Worm (Caenorhabditis elegans): ENCODE data around the gene dap-3.

Gene dap-3

DNA sequence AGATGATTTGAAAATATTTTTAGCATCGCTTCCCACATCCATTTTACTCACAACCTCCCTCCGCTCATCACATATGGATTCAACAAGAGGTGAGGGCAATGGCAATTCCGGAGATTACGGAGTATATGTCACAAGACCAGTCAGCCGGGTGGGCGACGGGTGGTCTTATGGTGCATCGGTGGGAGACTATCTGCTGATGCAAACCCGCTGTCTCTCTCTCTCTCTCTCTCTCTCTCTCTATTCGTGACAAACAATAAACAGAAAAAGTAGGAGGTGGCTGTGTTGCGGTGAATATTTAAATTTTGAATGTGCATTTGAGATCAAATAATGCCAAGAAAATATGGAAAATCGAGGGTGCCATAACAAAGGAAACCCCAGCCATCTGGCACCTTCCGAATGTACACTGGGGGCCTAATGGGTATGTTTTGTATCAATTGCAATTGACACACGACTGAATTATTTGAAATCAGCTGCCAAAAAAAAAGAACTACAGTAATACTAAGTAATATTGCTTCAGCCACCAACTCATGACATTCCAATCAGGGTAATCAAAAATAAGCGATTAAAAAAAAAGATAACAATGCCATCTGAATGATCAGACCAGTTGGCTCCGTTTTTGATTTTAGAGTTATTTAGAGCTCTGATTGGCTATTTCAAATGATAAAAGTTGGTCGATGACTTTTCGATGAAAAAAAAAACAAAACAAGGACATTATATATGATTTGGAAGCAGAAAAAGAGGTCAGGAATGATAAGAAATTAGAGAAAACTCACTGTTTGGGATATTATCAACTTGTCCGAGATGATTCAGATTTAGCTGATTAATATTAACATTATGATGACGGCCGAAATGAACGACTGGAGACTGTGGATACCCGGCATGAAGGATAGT is 32.9 kb upstream of the dap-3 start:
- peak; percentile 40 for TF ChIP-seq hmg-4 (GFP tag; optimal IDR thresholded peaks at IDR 0.05)
- peak; percentile 0 for TF ChIP-seq ama-1 (optimal IDR thresholded peaks at IDR 0.05)
- no peak for TF ChIP-seq F13C5.2 (tag; optimal IDR thresholded peaks at IDR 0.05)
- TF ChIP-seq B0310.2 (tag; optimal IDR thresholded peaks at IDR 0.05), result no peak
- no peak for TF ChIP-seq flt-1 (GFP tag; IDR thresholded peaks at IDR 0.05)

DNA sequence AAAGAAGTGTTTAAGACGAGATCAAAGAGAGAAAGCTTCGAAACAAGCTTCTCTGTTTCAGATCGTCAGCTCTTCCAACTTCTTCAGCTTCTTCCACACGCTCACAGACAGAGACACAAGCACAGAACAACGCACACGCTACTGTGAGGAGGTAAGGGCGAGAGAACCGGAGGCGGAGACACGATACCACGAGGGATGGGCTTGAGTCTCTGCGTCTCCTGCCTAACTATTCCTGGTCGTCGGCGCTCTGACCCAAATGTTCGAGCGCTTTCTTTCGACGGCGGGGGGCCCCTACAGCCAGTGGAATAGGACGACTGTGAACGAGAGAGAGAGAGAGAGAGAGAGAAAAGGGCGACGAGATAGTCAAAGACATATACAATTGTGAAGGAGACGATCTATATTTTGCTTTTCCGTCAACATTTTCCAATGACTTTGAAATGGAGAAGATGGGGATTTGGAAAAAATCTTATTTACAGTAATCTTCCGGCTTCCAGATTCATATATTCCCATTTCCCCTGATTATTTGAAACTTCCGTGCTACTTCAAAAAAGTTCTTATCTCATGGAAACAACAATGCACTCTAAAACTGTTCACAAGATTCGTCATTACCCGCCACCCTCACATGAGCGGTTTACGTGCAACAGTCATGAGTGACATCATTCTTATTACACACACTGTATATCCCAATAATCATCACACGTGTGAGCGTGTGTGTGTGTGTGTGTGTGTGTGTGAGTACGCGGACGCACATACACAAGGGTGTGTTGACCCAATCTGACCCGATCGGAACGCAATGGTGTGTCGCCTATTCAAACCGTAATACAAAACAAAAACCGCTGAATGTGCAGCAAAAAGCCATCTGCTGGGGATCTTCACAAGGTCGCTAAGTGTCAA is 31.9 kb upstream of the dap-3 start:
- TF ChIP-seq ceh-13 (GFP tag; optimal IDR thresholded peaks at IDR 0.05) (no peak), flt-1 (GFP tag; IDR thresholded peaks at IDR 0.05) (peak; percentile 54), F13C5.2 (tag; optimal IDR thresholded peaks at IDR 0.05) (peak; percentile 56), tbx-37 (GFP tag; conservative IDR thresholded peaks at IDR 0.05) (no peak), pes-1 (GFP tag; IDR thresholded peaks at IDR 0.05) (no peak), scrt-1 (GFP tag; IDR thresholded peaks at IDR 0.05) (peak; percentile 59; the same call in 1 of the 2 replicates), sea-1 (GFP tag; conservative IDR thresholded peaks at IDR 0.05) (no peak), tra-4 (tag; optimal IDR thresholded peaks at IDR 0.05) (no peak), ama-1 (optimal IDR thresholded peaks at IDR 0.05) (peak; percentile 28), aly-1 (tag; optimal IDR thresholded peaks at IDR 0.05) (no peak), hmg-4 (GFP tag; optimal IDR thresholded peaks at IDR 0.05) (peak; percentile 61), hnd-1 (tag; optimal IDR thresholded peaks at IDR 0.05) (no peak)

DNA sequence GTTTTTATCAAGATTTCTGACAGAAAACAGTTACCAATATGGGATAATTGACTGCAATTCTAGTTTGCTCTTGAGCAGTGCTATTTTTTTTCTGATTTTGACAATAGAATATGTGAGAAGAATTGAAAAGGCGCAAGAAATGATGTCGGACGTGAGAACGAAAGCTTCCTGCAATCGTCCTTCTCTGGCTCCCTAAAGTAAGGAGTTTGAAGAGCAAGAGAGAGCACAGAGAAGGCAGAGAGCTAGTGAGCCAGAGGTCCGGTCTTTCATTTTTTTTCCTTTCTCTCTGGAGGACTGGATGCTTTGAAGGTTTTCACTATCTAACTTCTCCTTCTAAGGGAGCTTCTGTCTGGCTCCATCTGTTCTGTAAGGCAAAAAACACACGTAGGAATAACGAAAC is 30.8 kb upstream of the dap-3 start:
- TF ChIP-seq aly-1 (tag; optimal IDR thresholded peaks at IDR 0.05), result no peak
- no peak for TF ChIP-seq tbx-11 (GFP tag; IDR thresholded peaks at IDR 0.05)
- no peak for TF ChIP-seq hmg-4 (GFP tag; optimal IDR thresholded peaks at IDR 0.05)
- no peak for TF ChIP-seq ets-7 (tag; optimal IDR thresholded peaks at IDR 0.05)
- TF ChIP-seq ceh-36 (tag; optimal IDR thresholded peaks at IDR 0.05), result no peak
- TF ChIP-seq flt-1 (GFP tag; IDR thresholded peaks at IDR 0.05), result no peak
- TF ChIP-seq B0310.2 (tag; optimal IDR thresholded peaks at IDR 0.05), result no peak
- no peak for TF ChIP-seq sea-1 (GFP tag; conservative IDR thresholded peaks at IDR 0.05)
- no peak for TF ChIP-seq ceh-13 (GFP tag; optimal IDR thresholded peaks at IDR 0.05)
- no peak for TF ChIP-seq pes-1 (GFP tag; IDR thresholded peaks at IDR 0.05)
- TF ChIP-seq hnd-1 (tag; optimal IDR thresholded peaks at IDR 0.05), result no peak
- TF ChIP-seq scrt-1 (GFP tag; IDR thresholded peaks at IDR 0.05), result no peak
- TF ChIP-seq tra-4 (tag; optimal IDR thresholded peaks at IDR 0.05), result no peak
- no peak for TF ChIP-seq tbx-37 (GFP tag; conservative IDR thresholded peaks at IDR 0.05)
- no peak for TF ChIP-seq hmbx-1 (tag; optimal IDR thresholded peaks at IDR 0.05)
- TF ChIP-seq ama-1 (optimal IDR thresholded peaks at IDR 0.05), result no peak
- no peak for TF ChIP-seq F13C5.2 (tag; optimal IDR thresholded peaks at IDR 0.05)

DNA sequence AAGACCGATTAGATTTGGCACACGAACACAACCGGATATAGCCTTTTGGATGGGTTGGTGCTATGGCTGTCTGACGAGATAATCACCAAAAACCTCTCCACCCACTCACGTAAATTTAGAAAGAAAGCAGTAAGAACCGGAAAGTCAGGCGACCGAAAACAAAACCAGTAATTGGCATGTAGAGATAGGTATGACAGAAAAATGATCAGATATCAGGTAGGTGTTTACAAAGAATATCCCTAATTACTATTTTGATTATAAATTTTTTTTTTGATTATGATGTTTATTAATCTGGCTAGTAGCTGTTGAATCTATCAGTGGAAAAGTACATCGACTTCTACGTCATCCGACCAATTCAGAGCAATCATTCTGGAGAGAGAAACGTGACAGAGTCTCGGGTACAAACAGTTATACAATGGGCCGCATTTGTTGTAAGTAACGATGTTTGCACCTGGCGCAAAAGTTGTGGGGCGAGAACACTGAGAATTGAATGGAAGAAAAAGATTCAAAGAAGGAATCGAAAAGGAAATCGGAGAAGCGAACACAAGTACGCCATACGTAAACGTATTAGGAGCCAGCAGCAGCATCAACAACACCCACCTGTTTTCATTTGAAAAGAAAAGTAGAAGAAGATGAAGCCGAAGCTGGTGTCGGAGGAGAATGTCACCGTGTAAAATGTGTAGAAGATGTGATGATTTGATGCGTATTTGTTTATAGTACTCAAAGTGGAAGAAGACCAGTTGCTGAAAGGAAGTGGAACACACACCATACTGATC is 29.9 kb upstream of the dap-3 start:
- TF ChIP-seq sea-1 (GFP tag; conservative IDR thresholded peaks at IDR 0.05) (no peak), ama-1 (optimal IDR thresholded peaks at IDR 0.05) (no peak), aly-1 (tag; optimal IDR thresholded peaks at IDR 0.05) (no peak), hmbx-1 (tag; optimal IDR thresholded peaks at IDR 0.05) (no peak), tbx-37 (GFP tag; conservative IDR thresholded peaks at IDR 0.05) (no peak), hnd-1 (tag; optimal IDR thresholded peaks at IDR 0.05) (no peak), pes-1 (GFP tag; IDR thresholded peaks at IDR 0.05) (no peak), hmg-4 (GFP tag; optimal IDR thresholded peaks at IDR 0.05) (no peak), ceh-13 (GFP tag; optimal IDR thresholded peaks at IDR 0.05) (no peak), tra-4 (tag; optimal IDR thresholded peaks at IDR 0.05) (no peak), B0310.2 (tag; optimal IDR thresholded peaks at IDR 0.05) (no peak), ceh-36 (tag; optimal IDR thresholded peaks at IDR 0.05) (no peak), ets-7 (tag; optimal IDR thresholded peaks at IDR 0.05) (no peak), F13C5.2 (tag; optimal IDR thresholded peaks at IDR 0.05) (no peak), tbx-11 (GFP tag; IDR thresholded peaks at IDR 0.05) (no peak), scrt-1 (GFP tag; IDR thresholded peaks at IDR 0.05) (no peak), flt-1 (GFP tag; IDR thresholded peaks at IDR 0.05) (no peak)

DNA sequence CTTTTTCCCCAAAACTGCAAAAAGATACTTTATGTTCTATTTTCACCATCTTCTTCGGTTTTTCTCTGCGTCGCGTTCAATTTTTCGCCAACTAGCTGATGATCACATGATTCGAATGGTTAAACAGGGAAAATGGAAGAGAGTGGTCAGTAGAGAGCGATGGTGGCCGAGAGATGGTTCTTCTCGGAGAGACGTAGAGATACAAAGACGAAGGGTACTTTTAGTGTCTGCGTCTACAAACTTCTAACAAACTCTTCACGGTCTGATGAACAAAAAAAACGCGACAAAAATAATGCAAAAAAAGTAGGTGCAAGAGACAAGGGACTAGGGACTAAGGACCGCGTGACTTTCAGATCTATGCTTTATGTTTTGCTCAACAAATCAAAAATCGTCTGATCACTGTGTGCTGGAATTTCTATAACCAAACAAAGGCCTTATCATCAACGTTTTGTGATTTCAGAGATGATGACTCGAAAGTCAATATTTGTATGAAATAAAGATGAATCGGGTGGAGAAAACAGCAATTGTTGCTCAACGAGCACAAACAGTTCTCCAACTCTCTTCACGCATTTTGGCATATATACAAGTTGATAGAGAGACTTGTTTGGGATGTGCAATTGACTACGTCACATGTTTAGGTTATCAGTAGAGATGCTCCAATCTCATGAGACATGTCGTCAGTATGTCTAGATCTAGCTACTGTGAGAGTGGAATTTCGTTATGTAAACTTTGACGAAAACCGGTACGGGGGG is 28.8 kb upstream of the dap-3 start:
- TF ChIP-seq ets-7 (tag; optimal IDR thresholded peaks at IDR 0.05), result no peak
- no peak for TF ChIP-seq ama-1 (optimal IDR thresholded peaks at IDR 0.05)
- no peak for TF ChIP-seq hmg-4 (GFP tag; optimal IDR thresholded peaks at IDR 0.05)
- no peak for TF ChIP-seq scrt-1 (GFP tag; IDR thresholded peaks at IDR 0.05)
- TF ChIP-seq tra-4 (tag; optimal IDR thresholded peaks at IDR 0.05), result no peak
- TF ChIP-seq hnd-1 (tag; optimal IDR thresholded peaks at IDR 0.05), result no peak
- no peak for TF ChIP-seq aly-1 (tag; optimal IDR thresholded peaks at IDR 0.05)
- TF ChIP-seq tbx-37 (GFP tag; conservative IDR thresholded peaks at IDR 0.05), result no peak
- TF ChIP-seq tbx-11 (GFP tag; IDR thresholded peaks at IDR 0.05), result no peak
- no peak for TF ChIP-seq B0310.2 (tag; optimal IDR thresholded peaks at IDR 0.05)
- TF ChIP-seq flt-1 (GFP tag; IDR thresholded peaks at IDR 0.05), result no peak
- no peak for TF ChIP-seq ceh-36 (tag; optimal IDR thresholded peaks at IDR 0.05)
- TF ChIP-seq ceh-13 (GFP tag; optimal IDR thresholded peaks at IDR 0.05), result no peak
- no peak for TF ChIP-seq pes-1 (GFP tag; IDR thresholded peaks at IDR 0.05)
- no peak for TF ChIP-seq sea-1 (GFP tag; conservative IDR thresholded peaks at IDR 0.05)
- TF ChIP-seq F13C5.2 (tag; optimal IDR thresholded peaks at IDR 0.05), result no peak
- TF ChIP-seq hmbx-1 (tag; optimal IDR thresholded peaks at IDR 0.05), result no peak
